Fruit fly (Drosophila melanogaster) S2 (cell line): ENCODE data around the gene CG17349.

Experiments used
- CG8478 ChIP-seq: fragments of >200 bp; optimal IDR thresholded peaks from 2 replicates; lab custom pipeline; 2018
- CTCF ChIP-seq, 2 experiments: fragments of >200 bp; optimal IDR thresholded peaks; 2 replicates each; lab custom pipeline; 2018

dm6 chr2L:19325420-19325819 is 44.8 kb upstream of the CG17349 start:
- no peak for TF ChIP-seq CTCF (optimal IDR thresholded peaks at IDR 0.05; lab: Kevin White, UChicago)
- no peak for TF ChIP-seq CG8478 (lab: Kevin White, UChicago)
